Worm (Caenorhabditis elegans): ENCODE results near the gene ZC412.10.
"Not testable (repeated sequence)": the region's sequence is repeated elsewhere in the genome, so short reads cannot be mapped to it uniquely, and the experiment has no call there.

Gene ZC412.10

DNA sequence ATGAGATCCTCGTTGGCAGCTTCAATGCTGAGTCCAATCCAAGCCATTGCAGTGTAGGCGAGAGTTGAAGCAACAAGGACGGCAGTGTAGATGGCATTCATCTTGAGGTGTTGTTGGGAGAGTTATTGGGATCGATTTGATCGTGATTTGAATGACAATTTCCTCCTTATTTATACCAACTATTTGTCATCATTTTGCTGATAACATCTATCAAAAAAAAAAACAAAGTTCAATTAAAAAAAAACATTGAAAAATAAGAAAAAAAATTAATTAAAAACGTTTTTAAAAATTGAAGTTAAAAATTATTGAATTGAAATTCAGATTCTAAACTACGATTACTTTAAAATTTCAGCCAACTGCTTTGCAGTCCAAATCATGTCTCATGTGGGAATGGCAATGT is 49.7 kb downstream of the ZC412.10 start, which contains the start of gene nspa-8:
TSS of gene nspa-8 (minus strand) at position 101 of the 400 bp plus-strand sequence.
- TF ChIP-seq aly-2, hmg-11, nhr-28 (tag; optimal IDR thresholded peaks at IDR 0.05): not testable (repeated sequence)
